Worm (Caenorhabditis elegans): Measurements from ENCODE around the gene ztf-31.

ztf-31 gene

ce11 chrIII:7287503-7287902 is 46.3 kb downstream of the ztf-31 start, which contains the start of gene ykt-6:
ykt-6 (minus strand) TSS chrIII:7287603.
- no peak for TF ChIP-seq ceh-40 (GFP tag; IDR thresholded peaks at IDR 0.05)
- no peak for TF ChIP-seq B0019.2 (GFP tag; conservative IDR thresholded peaks at IDR 0.05)
- TF ChIP-seq F52B5.7 (tag; optimal IDR thresholded peaks at IDR 0.05): no peak
- no peak for TF ChIP-seq tbx-9 (tag; optimal IDR thresholded peaks at IDR 0.05; ENCODE audit: borderline replicate concordance)
- TF ChIP-seq Y79H2A.3 (GFP tag; conservative IDR thresholded peaks at IDR 0.05): no peak
- no peak for TF ChIP-seq snpc-1.1 (tag; optimal IDR thresholded peaks at IDR 0.05; ENCODE audit: insufficient read depth)
- TF ChIP-seq atf-7 (tag; optimal IDR thresholded peaks at IDR 0.05): no peak
- TF ChIP-seq rec-8 (tag; optimal IDR thresholded peaks at IDR 0.05): no peak
- TF ChIP-seq hrde-1 (tag; optimal IDR thresholded peaks at IDR 0.05; ENCODE audit: borderline replicate concordance): no peak
- no peak for TF ChIP-seq Y67H2A.10 (GFP tag; conservative IDR thresholded peaks at IDR 0.05)
- TF ChIP-seq dox-1 (GFP tag; IDR thresholded peaks at IDR 0.05): no peak
- no peak for TF ChIP-seq ztf-3 (GFP tag; optimal IDR thresholded peaks at IDR 0.05)
- no peak for TF ChIP-seq bed-1 (GFP tag; IDR thresholded peaks at IDR 0.05)
- TF ChIP-seq unc-62 (GFP tag; optimal IDR thresholded peaks at IDR 0.05): no peak
- no peak for TF ChIP-seq sptf-2 (GFP tag; optimal IDR thresholded peaks at IDR 0.05)
- TF ChIP-seq snpc-3.4 (tag; optimal IDR thresholded peaks at IDR 0.05): no peak
- no peak for TF ChIP-seq nhr-90 (tag; optimal IDR thresholded peaks at IDR 0.05)
- TF ChIP-seq C06A6.2 (GFP tag; conservative IDR thresholded peaks at IDR 0.05): no peak
- TF ChIP-seq Y53F4B.3 (GFP tag; IDR thresholded peaks at IDR 0.05): no peak

ce11 chrIII:7290462-7290861 is 49.3 kb downstream of the ztf-31 start, which contains the start of gene algn-11:
algn-11 (minus strand) TSS chrIII:7290562.
- TF ChIP-seq ztf-3 (GFP tag; optimal IDR thresholded peaks at IDR 0.05) (no peak), xnd-1 (tag; optimal IDR thresholded peaks at IDR 0.05) (no peak), bed-1 (GFP tag; IDR thresholded peaks at IDR 0.05) (no peak), F33H1.4 (GFP tag; IDR thresholded peaks at IDR 0.05) (no peak), lin-35 (GFP tag; optimal IDR thresholded peaks at IDR 0.05) (no peak), rec-8 (tag; optimal IDR thresholded peaks at IDR 0.05) (no peak), lsl-1 (GFP tag; optimal IDR thresholded peaks at IDR 0.05) (no peak), ceh-91 (GFP tag; IDR thresholded peaks at IDR 0.05) (no peak), mcd-1 (GFP tag; IDR thresholded peaks at IDR 0.05) (no peak), Y56A3A.18 (GFP tag; IDR thresholded peaks at IDR 0.05) (no peak), ccch-3 (GFP tag; optimal IDR thresholded peaks at IDR 0.05) (no peak)

ce11 chrIII:7291216-7291615 is 50.1 kb downstream of the ztf-31 start:
- TF ChIP-seq F55B11.4 (tag; optimal IDR thresholded peaks at IDR 0.05; ENCODE audit: borderline replicate concordance, insufficient read depth) (no peak), D2030.7 (GFP tag; IDR thresholded peaks at IDR 0.05) (no peak), F57C9.4 (tag; optimal IDR thresholded peaks at IDR 0.05) (no peak), C17E4.6 (GFP tag; IDR thresholded peaks at IDR 0.05) (no peak), mxl-1 (tag; optimal IDR thresholded peaks at IDR 0.05) (no peak), bed-1 (GFP tag; IDR thresholded peaks at IDR 0.05) (no peak), snpc-4 (GFP tag; optimal IDR thresholded peaks at IDR 0.05) (no peak), snpc-4 (tag; optimal IDR thresholded peaks at IDR 0.05) (no peak), ztf-25 (GFP tag; IDR thresholded peaks at IDR 0.05) (no peak), mes-4 (tag; optimal IDR thresholded peaks at IDR 0.05) (no peak), hrde-1 (tag; optimal IDR thresholded peaks at IDR 0.05; ENCODE audit: borderline replicate concordance) (no peak), Y95B8A.8 (GFP tag; IDR thresholded peaks at IDR 0.05) (no peak)

Measured in whole organism, young adult.